Fruit fly (Drosophila melanogaster): ENCODE measurements around the gene CG16812.

Gene CG16812

DNA sequence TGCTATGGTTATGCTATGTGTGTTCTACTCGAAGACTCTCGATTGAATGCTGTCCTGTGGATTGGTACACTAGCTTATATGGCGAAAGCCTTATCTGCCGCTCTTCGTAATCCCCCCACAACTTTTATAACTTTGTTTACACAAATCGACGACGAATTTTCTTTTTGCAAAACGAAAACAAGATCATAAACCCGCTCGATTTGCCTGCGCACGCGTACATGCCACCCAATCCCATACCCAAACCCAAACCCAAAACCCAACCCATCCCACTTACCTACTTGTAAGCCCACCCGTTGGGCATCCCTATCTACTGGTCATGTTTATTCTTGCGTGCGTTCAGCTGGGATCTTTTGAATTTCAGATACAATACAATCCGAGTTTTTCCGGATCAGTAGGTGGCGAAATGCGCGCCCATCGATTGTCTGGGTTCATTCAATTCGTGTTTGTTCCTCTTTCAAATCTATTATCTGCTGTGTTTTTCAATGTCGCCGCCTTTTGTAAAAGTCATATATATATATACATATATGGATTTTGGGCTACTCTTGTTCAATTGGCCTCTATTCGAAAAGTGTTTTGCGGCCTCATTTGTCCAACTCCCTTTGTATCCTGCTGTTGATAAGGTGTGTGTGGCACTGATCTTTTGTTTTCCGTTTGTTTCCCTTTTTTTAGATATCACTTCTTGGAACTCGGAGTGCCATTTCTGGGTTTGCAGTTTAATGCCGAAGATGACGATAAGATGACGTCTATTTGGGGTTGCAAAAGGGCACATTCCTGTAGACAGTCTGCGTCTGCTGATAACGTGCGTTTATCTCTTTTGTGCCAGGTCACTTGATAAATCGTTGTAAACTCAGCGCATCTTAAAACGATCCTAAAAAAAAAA is 12.5 kb downstream of the CG16812 start, which contains the start of gene Mabi:
Gene Mabi (minus strand): TSS at position 51 of the 880 bp plus-strand sequence.
- TF ChIP-seq ttk (optimal IDR thresholded peaks at IDR 0.05) (no peak), Sin3A (optimal IDR thresholded peaks at IDR 0.05) (no peak), h (optimal IDR thresholded peaks at IDR 0.05) (no peak)

- no peak for TF ChIP-seq psq (optimal IDR thresholded peaks at IDR 0.05)
- no peak for TF ChIP-seq Sin3A (optimal IDR thresholded peaks at IDR 0.05)
- no peak for TF ChIP-seq insv (optimal IDR thresholded peaks at IDR 0.05)
- TF ChIP-seq h (optimal IDR thresholded peaks at IDR 0.05): no peak
Measured at dm6 chr2L:13236194-13236593, 13.8 kb downstream of the CG16812 start, which contains the start of gene Jhbp14. Gene Jhbp14, plus strand, starts transcription at chr2L:13236494.

DNA sequence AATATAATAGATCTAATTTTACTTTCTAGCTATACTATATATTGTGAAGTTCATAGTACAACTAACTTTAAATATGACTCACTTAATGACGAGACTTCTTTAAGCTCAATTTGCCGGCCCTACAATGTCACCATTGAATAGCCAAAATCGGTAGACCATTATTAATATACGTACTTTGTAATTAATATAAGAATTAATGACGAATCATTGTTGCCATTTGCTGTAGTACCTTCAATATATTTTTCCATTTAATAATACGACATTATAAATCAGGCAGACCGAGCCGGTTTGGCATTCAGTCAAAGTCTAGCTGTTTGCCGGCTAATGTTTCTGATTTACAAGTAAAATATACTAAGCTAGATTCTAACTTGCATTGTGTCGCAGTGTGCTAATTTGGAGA is 17.3 kb downstream of the CG16812 start, which contains the start of gene Jhbp13:
Gene Jhbp13 (plus strand): TSS at position 301 of the 400 bp plus-strand sequence.
- TF ChIP-seq h (optimal IDR thresholded peaks at IDR 0.05) (no peak), Myc (optimal IDR thresholded peaks at IDR 0.05) (no peak), psq (optimal IDR thresholded peaks at IDR 0.05) (no peak), insv (optimal IDR thresholded peaks at IDR 0.05) (no peak), ttk (optimal IDR thresholded peaks at IDR 0.05) (no peak), Sin3A (optimal IDR thresholded peaks at IDR 0.05) (no peak)

dm6 chr2L:13244759-13245308 is 22.4 kb downstream of the CG16812 start:
- TF ChIP-seq ttk (optimal IDR thresholded peaks at IDR 0.05) (no peak), Myc (optimal IDR thresholded peaks at IDR 0.05) (no peak)

dm6 chr2L:13245855-13246645 is 23.7 kb downstream of the CG16812 start, which contains the start of gene CG16820:
Gene CG16820, plus strand, starts transcription at chr2L:13246232.
- TF ChIP-seq Sin3A (optimal IDR thresholded peaks at IDR 0.05) (no peak), insv (optimal IDR thresholded peaks at IDR 0.05) (no peak), psq (optimal IDR thresholded peaks at IDR 0.05) (no peak), h (optimal IDR thresholded peaks at IDR 0.05) (no peak), Myc (optimal IDR thresholded peaks at IDR 0.05) (no peak), ttk (optimal IDR thresholded peaks at IDR 0.05) (no peak)

- TF ChIP-seq h (optimal IDR thresholded peaks at IDR 0.05) (no peak), psq (optimal IDR thresholded peaks at IDR 0.05) (no peak), Myc (optimal IDR thresholded peaks at IDR 0.05) (no peak), Sin3A (optimal IDR thresholded peaks at IDR 0.05) (no peak), insv (optimal IDR thresholded peaks at IDR 0.05) (no peak), ttk (optimal IDR thresholded peaks at IDR 0.05) (no peak)
Measured at dm6 chr2L:13251167-13251566, 28.8 kb downstream of the CG16812 start.

dm6 chr2L:13257177-13257576 is 34.8 kb downstream of the CG16812 start, which contains the start of gene Naa20B:
Gene Naa20B, plus strand, starts transcription at chr2L:13257477.
- no peak for TF ChIP-seq Myc (optimal IDR thresholded peaks at IDR 0.05)
- no peak for TF ChIP-seq psq (optimal IDR thresholded peaks at IDR 0.05)
- TF ChIP-seq Sin3A (optimal IDR thresholded peaks at IDR 0.05): no peak
- TF ChIP-seq ttk (optimal IDR thresholded peaks at IDR 0.05): no peak
- no peak for TF ChIP-seq h (optimal IDR thresholded peaks at IDR 0.05)
- TF ChIP-seq insv (optimal IDR thresholded peaks at IDR 0.05): no peak

- TF ChIP-seq Sin3A (optimal IDR thresholded peaks at IDR 0.05) (no peak), h (optimal IDR thresholded peaks at IDR 0.05) (no peak), psq (optimal IDR thresholded peaks at IDR 0.05) (no peak), Myc (optimal IDR thresholded peaks at IDR 0.05) (no peak), ttk (optimal IDR thresholded peaks at IDR 0.05) (no peak), insv (optimal IDR thresholded peaks at IDR 0.05) (no peak)
Measured at dm6 chr2L:13258702-13259101, 36.3 kb downstream of the CG16812 start.

DNA sequence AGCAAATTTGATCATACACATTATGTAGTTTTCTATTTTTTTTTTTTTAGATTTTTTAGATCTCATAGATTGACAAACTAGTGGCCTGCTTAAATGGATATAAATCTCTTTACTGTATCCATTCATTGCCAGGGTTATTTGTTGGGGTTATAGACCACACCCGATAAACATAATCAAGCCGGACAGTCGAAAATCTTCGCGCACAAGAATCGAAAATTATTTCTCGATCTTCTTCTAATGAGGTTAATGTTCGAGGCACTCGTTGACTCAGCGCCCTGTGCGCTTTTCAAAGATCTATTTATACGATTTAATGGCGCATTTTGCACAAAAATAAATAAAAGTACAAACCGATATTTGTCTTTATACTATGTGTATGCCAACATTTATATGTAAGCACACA is 37.3 kb downstream of the CG16812 start, which contains the start of gene CG31730:
Gene CG31730 (minus strand): TSS at position 101 of the 400 bp plus-strand sequence.
- TF ChIP-seq ttk (optimal IDR thresholded peaks at IDR 0.05) (no peak), Myc (optimal IDR thresholded peaks at IDR 0.05) (no peak), insv (optimal IDR thresholded peaks at IDR 0.05) (no peak), Sin3A (optimal IDR thresholded peaks at IDR 0.05) (no peak), h (optimal IDR thresholded peaks at IDR 0.05) (no peak), psq (optimal IDR thresholded peaks at IDR 0.05) (no peak)

DNA sequence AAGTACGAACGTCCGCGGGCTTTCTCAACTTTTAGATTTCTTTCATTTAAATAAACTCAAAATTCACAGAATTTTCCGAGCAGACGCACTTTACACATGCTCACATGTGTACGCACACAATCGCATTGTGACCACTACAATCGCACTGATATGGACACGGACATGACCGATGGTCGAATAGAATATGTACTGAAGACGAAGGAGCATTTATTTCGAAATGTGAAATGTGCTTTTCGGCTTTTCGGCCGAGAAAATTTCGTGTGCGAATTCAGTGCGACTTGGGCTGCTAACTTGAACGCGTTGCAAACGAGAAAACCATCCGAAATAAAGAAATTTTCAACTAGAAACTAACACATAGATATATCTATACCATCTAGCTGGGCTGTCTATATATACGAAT is 38.4 kb downstream of the CG16812 start, which contains the start of gene CG44085:
Gene CG44085 (plus strand): TSS at position 269 of the 400 bp plus-strand sequence.
- no peak for TF ChIP-seq insv (optimal IDR thresholded peaks at IDR 0.05)

DNA sequence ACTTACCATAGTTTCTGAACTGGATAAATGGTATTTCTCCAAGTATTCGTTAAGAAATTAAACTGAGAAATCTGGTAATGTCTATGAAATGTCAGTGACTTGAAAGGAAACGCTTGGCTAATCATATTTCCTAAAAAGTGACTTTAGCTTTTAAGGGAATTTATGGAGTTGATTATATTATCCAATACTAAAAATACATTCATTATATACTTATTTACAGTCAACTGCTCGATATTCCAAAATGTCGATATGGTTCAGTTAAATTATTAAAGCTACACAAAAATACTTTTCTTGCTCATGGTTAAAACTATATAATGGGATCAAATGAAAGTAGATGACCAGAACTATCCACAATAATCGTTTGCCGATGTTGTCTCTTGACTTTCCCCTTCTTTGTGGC is 43.4 kb downstream of the CG16812 start, which contains the start of gene CG31848:
Gene CG31848 (minus strand): TSS at position 101 of the 400 bp plus-strand sequence.
- TF ChIP-seq ttk (optimal IDR thresholded peaks at IDR 0.05) (no peak), insv (optimal IDR thresholded peaks at IDR 0.05) (no peak), psq (optimal IDR thresholded peaks at IDR 0.05) (no peak), h (optimal IDR thresholded peaks at IDR 0.05) (no peak), Myc (optimal IDR thresholded peaks at IDR 0.05) (no peak), Sin3A (optimal IDR thresholded peaks at IDR 0.05) (no peak)

- TF ChIP-seq psq (optimal IDR thresholded peaks at IDR 0.05) (no peak), Sin3A (optimal IDR thresholded peaks at IDR 0.05) (no peak), ttk (optimal IDR thresholded peaks at IDR 0.05) (no peak)
Measured at dm6 chr2L:13266627-13267026, 44.2 kb downstream of the CG16812 start.

All from Kc167 (cell line).